Fruit fly (Drosophila melanogaster) whole organism, prepupa: ENCODE results near the gene Ube3a.
A peak's percentile ranks its signal among the peaks of the same experiment; 100 is the strongest.

Experiments used
- CG10631 ChIP-seq: fragments of 200-800 bp; sonication (Bioruptor generic); optimal IDR thresholded peaks from 2 replicates; lab custom pipeline; 2016; ENCODE audit warnings: missing biosample characterization, missing genetic modification characterization
- CG10669 ChIP-seq: fragments of 200-800 bp; sonication (Bioruptor generic); optimal IDR thresholded peaks from 3 replicates; lab custom pipeline; 2018; ENCODE audit warnings: missing biosample characterization, mild to moderate bottlenecking, missing genetic modification characterization, moderate library complexity
- CG11294 ChIP-seq: fragments of 200-800 bp; sonication (Bioruptor generic); IDR thresholded peaks from 2 replicates; pipeline ENCODE4 v1.3.6; 2022; ENCODE audit warnings: missing biosample characterization, missing genetic modification characterization
- CG11762 ChIP-seq: fragments of 200-800 bp; sonication (Bioruptor generic); optimal IDR thresholded peaks from 3 replicates; lab custom pipeline; 2016; ENCODE audit warnings: missing biosample characterization, missing genetic modification characterization; ENCODE audit not compliant: insufficient read depth
- CG11902 ChIP-seq: fragments of 200-800 bp; sonication (Bioruptor generic); optimal IDR thresholded peaks from 3 replicates; lab custom pipeline; 2016; ENCODE audit warnings: missing biosample characterization, missing genetic modification characterization
- CG3032 ChIP-seq: fragments of 200-800 bp; optimal IDR thresholded peaks from 2 replicates; lab custom pipeline; 2019; ENCODE audit warnings: missing biosample characterization, mild to moderate bottlenecking, missing genetic modification characterization, moderate library complexity
- CG31627 ChIP-seq: fragments of 200-800 bp; sonication (Bioruptor generic); optimal IDR thresholded peaks from 3 replicates; lab custom pipeline; 2016; ENCODE audit warnings: missing biosample characterization, missing genetic modification characterization
- CG32006 ChIP-seq: fragments of 200-800 bp; sonication (Bioruptor generic); optimal IDR thresholded peaks from 3 replicates; lab custom pipeline; 2017; ENCODE audit warnings: missing biosample characterization, mild to moderate bottlenecking, missing genetic modification characterization
- CG3919 ChIP-seq: fragments of 200-800 bp; sonication (Bioruptor generic); optimal IDR thresholded peaks from 3 replicates; lab custom pipeline; 2016; ENCODE audit warnings: missing biosample characterization, missing genetic modification characterization
- CG4318 ChIP-seq: fragments of 200-800 bp; sonication (Bioruptor generic); optimal IDR thresholded peaks from 3 replicates; lab custom pipeline; 2017; ENCODE audit warnings: missing biosample characterization, mild to moderate bottlenecking, missing genetic modification characterization
- CG6163 ChIP-seq: fragments of 200-800 bp; sonication (Bioruptor generic); IDR thresholded peaks from 3 replicates; pipeline ENCODE4 v1.3.6; 2022; ENCODE audit warnings: missing biosample characterization, missing genetic modification characterization
- CG6276 ChIP-seq: fragments of 200-800 bp; sonication (Bioruptor generic); optimal IDR thresholded peaks from 2 replicates; lab custom pipeline; 2017; ENCODE audit warnings: missing biosample characterization, mild to moderate bottlenecking, missing genetic modification characterization
- CG7368 ChIP-seq: fragments of 200-800 bp; sonication (Bioruptor generic); optimal IDR thresholded peaks from 3 replicates; lab custom pipeline; 2016; ENCODE audit warnings: missing biosample characterization, missing genetic modification characterization
- CG8119 ChIP-seq: fragments of 200-800 bp; sonication (Bioruptor generic); IDR thresholded peaks from 3 replicates; pipeline ENCODE4 v1.3.6; 2022; ENCODE audit warnings: missing biosample characterization, missing genetic modification characterization
- CG8632 ChIP-seq: fragments of 200-800 bp; sonication (Bioruptor generic); optimal IDR thresholded peaks from 3 replicates; lab custom pipeline; 2016; ENCODE audit warnings: missing biosample characterization, missing genetic modification characterization
- CG9139 ChIP-seq: fragments of 200-800 bp; sonication (Bioruptor generic); optimal IDR thresholded peaks from 3 replicates; lab custom pipeline; 2017; ENCODE audit warnings: missing biosample characterization, mild to moderate bottlenecking, missing genetic modification characterization
- Eip78C ChIP-seq: fragments of 200-800 bp; sonication (Bioruptor generic); peaks from one replicate; lab custom pipeline; 2016; ENCODE audit warnings: missing biosample characterization, missing genetic modification characterization
- Eip93F ChIP-seq: fragments of 200-800 bp; sonication (Bioruptor generic); optimal IDR thresholded peaks from 2 replicates; lab custom pipeline; 2016; ENCODE audit warnings: missing biosample characterization, mild to moderate bottlenecking, missing genetic modification characterization
- Ets21C ChIP-seq: fragments of 200-800 bp; sonication (Bioruptor generic); optimal IDR thresholded peaks from 3 replicates; lab custom pipeline; 2016; ENCODE audit warnings: missing biosample characterization, missing genetic modification characterization
- Ets96B ChIP-seq: fragments of 200-800 bp; optimal IDR thresholded peaks from 2 replicates; lab custom pipeline; 2019; ENCODE audit warnings: missing biosample characterization, mild to moderate bottlenecking, missing genetic modification characterization, moderate library complexity
- Gug ChIP-seq: fragments of 200-800 bp; sonication (Bioruptor generic); IDR thresholded peaks from 2 replicates; pipeline ENCODE4 v1.3.6; 2022; ENCODE audit warnings: missing biosample characterization, missing genetic modification characterization
- Hr38 ChIP-seq: sonication (Bioruptor generic); optimal IDR thresholded peaks from 2 replicates; lab custom pipeline; 2016; ENCODE audit warnings: missing biosample characterization, missing genetic modification characterization
- Hr39 ChIP-seq: fragments of 200-800 bp; sonication (Bioruptor generic); optimal IDR thresholded peaks from 2 replicates; lab custom pipeline; 2016; ENCODE audit warnings: missing biosample characterization, missing genetic modification characterization
- Hr4 ChIP-seq: fragments of 200-800 bp; sonication (Bioruptor generic); optimal IDR thresholded peaks from 3 replicates; lab custom pipeline; 2016; ENCODE audit warnings: missing biosample characterization, missing genetic modification characterization
- OdsH ChIP-seq: fragments of 200-800 bp; sonication (Bioruptor generic); optimal IDR thresholded peaks from 3 replicates; lab custom pipeline; 2016; ENCODE audit warnings: missing biosample characterization, missing genetic modification characterization
- Smox ChIP-seq: fragments of 200-800 bp; sonication (Bioruptor generic); optimal IDR thresholded peaks from 3 replicates; lab custom pipeline; 2016; ENCODE audit warnings: missing biosample characterization, missing genetic modification characterization
- Sox102F ChIP-seq: fragments of 200-800 bp; sonication (Bioruptor generic); optimal IDR thresholded peaks from 2 replicates; lab custom pipeline; 2016; ENCODE audit warnings: missing biosample characterization, mild to moderate bottlenecking, missing genetic modification characterization
- Sox14 ChIP-seq: fragments of 200-800 bp; sonication (Bioruptor generic); optimal IDR thresholded peaks from 3 replicates; lab custom pipeline; 2016; ENCODE audit warnings: missing biosample characterization, missing genetic modification characterization
- achi ChIP-seq: fragments of 200-800 bp; sonication (Bioruptor generic); optimal IDR thresholded peaks from 3 replicates; lab custom pipeline; 2016; ENCODE audit warnings: missing biosample characterization, missing genetic modification characterization
- acj6 ChIP-seq: fragments of 200-800 bp; sonication (Bioruptor generic); optimal IDR thresholded peaks from 3 replicates; lab custom pipeline; 2016; ENCODE audit warnings: missing biosample characterization, missing genetic modification characterization
- dac ChIP-seq: fragments of 200-800 bp; sonication (Bioruptor generic); optimal IDR thresholded peaks from 2 replicates; lab custom pipeline; 2017; ENCODE audit warnings: missing biosample characterization, mild to moderate bottlenecking, missing genetic modification characterization
- dsx ChIP-seq: fragments of 200-800 bp; optimal IDR thresholded peaks from 3 replicates; lab custom pipeline; 2019; ENCODE audit warnings: missing biosample characterization, mild to moderate bottlenecking, missing genetic modification characterization, moderate library complexity; ENCODE audit not compliant: poor library complexity, severe bottlenecking
- esn ChIP-seq: fragments of 200-800 bp; sonication (Bioruptor generic); optimal IDR thresholded peaks from 2 replicates; lab custom pipeline; 2016; ENCODE audit warnings: missing biosample characterization, mild to moderate bottlenecking, missing genetic modification characterization, moderate library complexity
- fd59A ChIP-seq: fragments of 200-800 bp; sonication (Bioruptor generic); optimal IDR thresholded peaks from 2 replicates; lab custom pipeline; 2017; ENCODE audit warnings: missing biosample characterization, mild to moderate bottlenecking, missing genetic modification characterization, missing genetic modification reagents
- lz ChIP-seq: fragments of 200-800 bp; sonication (Bioruptor generic); optimal IDR thresholded peaks from 3 replicates; lab custom pipeline; 2016; ENCODE audit warnings: missing biosample characterization, missing genetic modification characterization
- ss ChIP-seq, 2 experiments: fragments of 200-800 bp; sonication (Bioruptor generic); optimal IDR thresholded peaks; 2 replicates in 1 of 2; 3 replicates in 1 of 2; lab custom pipeline; 2017 to 2018; ENCODE audit warnings: mild to moderate bottlenecking in 2 of 2, missing biosample characterization in 2 of 2, missing genetic modification characterization in 2 of 2, moderate library complexity in 1 of 2
- svp ChIP-seq: fragments of 200-800 bp; sonication (Bioruptor generic); peaks from one replicate; lab custom pipeline; 2016; ENCODE audit warnings: missing biosample characterization, missing genetic modification characterization
- vri ChIP-seq: fragments of 200-800 bp; sonication (Bioruptor generic); optimal IDR thresholded peaks from 3 replicates; lab custom pipeline; 2016; ENCODE audit warnings: missing biosample characterization, mild to moderate bottlenecking, missing genetic modification characterization

Ube3a gene

dm6 chr3L:11241949-11242348 lies 31.6 kb upstream of the Ube3a start (continued):
- TF ChIP-seq CG3919 (GFP tag; lab: Kevin White, UChicago) (no peak), achi (GFP tag; lab: Kevin White, UChicago) (no peak), Gug (no peak), esn (no peak), lz (GFP tag; lab: Kevin White, UChicago) (no peak), acj6 (GFP tag; lab: Kevin White, UChicago) (no peak), Sox102F (GFP tag; lab: Kevin White, UChicago) (no peak)

- TF ChIP-seq CG4318 (GFP tag; lab: Kevin White, UChicago) (no peak), Eip78C (GFP tag; lab: Kevin White, UChicago) (no peak), Sox14 (GFP tag; lab: Kevin White, UChicago) (peak; percentile 45), CG8632 (no peak), Smox (no peak), Ets21C (GFP tag; lab: Kevin White, UChicago) (no peak), lz (GFP tag; lab: Kevin White, UChicago) (no peak), CG6276 (GFP tag; lab: Kevin White, UChicago) (peak; percentile 2), ss (GFP tag; optimal IDR thresholded peaks at IDR 0.05; lab: Kevin White, UChicago) (peak in 1 of 2 experiments; percentile 23), fd59A (no peak), achi (GFP tag; lab: Kevin White, UChicago) (peak; percentile 9), CG32006 (GFP tag; lab: Kevin White, UChicago) (no peak), CG11294 (GFP tag; lab: Robert Waterston, UW) (no peak), CG8119 (GFP tag; lab: Robert Waterston, UW) (no peak), vri (GFP tag; lab: Kevin White, UChicago) (peak; percentile 99), Gug (no peak; the same call in 1 of the 2 replicates), Ets96B (peak; percentile 7), dac (GFP tag; lab: Kevin White, UChicago) (no peak), Sox102F (GFP tag; lab: Kevin White, UChicago) (no peak), CG6163 (GFP tag; lab: Robert Waterston, UW) (no peak), Eip93F (GFP tag; lab: Kevin White, UChicago) (peak; percentile 79), CG3919 (GFP tag; lab: Kevin White, UChicago) (no peak)
Measured at dm6 chr3L:11239191-11239641, 28.8 kb upstream of the Ube3a start.

dm6 chr3L:11237127-11237759 lies 26.9 kb upstream of the Ube3a start:
- TF ChIP-seq CG32006 (GFP tag; lab: Kevin White, UChicago), result no peak
- peak; percentile 19 for TF ChIP-seq CG10631 (GFP tag; lab: Kevin White, UChicago)

- TF ChIP-seq CG31627 (GFP tag; lab: Kevin White, UChicago) (no peak), CG8119 (GFP tag; lab: Robert Waterston, UW) (no peak), CG6276 (GFP tag; lab: Kevin White, UChicago) (no peak), dsx (GFP tag; lab: Kevin White, UChicago) (no peak)
- TF ChIP-seq, all 60 proteins: peak for 0
Measured at dm6 chr3L:11236118-11236517, 25.7 kb upstream of the Ube3a start, which contains the start of gene Ir68a. Gene Ir68a, minus strand, starts transcription at chr3L:11236218.

dm6 chr3L:11233547-11233946 lies 23.2 kb upstream of the Ube3a start:
- TF ChIP-seq OdsH (no peak), Sox14 (GFP tag; lab: Kevin White, UChicago) (no peak), vri (GFP tag; lab: Kevin White, UChicago) (peak; percentile 68), Hr4 (no peak), CG11902 (GFP tag; lab: Kevin White, UChicago) (no peak)

dm6 chr3L:11227708-11228107 lies 17.3 kb upstream of the Ube3a start:
- TF ChIP-seq CG9139 (GFP tag; lab: Kevin White, UChicago), result no peak
- TF ChIP-seq Hr4, result no peak
- TF ChIP-seq CG6163 (GFP tag; lab: Robert Waterston, UW), result no peak
- TF ChIP-seq Eip78C (GFP tag; lab: Kevin White, UChicago), result no peak
- TF ChIP-seq Sox102F (GFP tag; lab: Kevin White, UChicago), result no peak
- no peak for TF ChIP-seq fd59A
- no peak for TF ChIP-seq CG7368
- TF ChIP-seq vri (GFP tag; lab: Kevin White, UChicago), result no peak
- no peak for TF ChIP-seq CG32006 (GFP tag; lab: Kevin White, UChicago)
- no peak for TF ChIP-seq CG10669
- TF ChIP-seq ss (GFP tag; optimal IDR thresholded peaks at IDR 0.05; lab: Kevin White, UChicago), result no peak
- TF ChIP-seq CG31627 (GFP tag; lab: Kevin White, UChicago), result no peak
- no peak for TF ChIP-seq esn
- TF ChIP-seq OdsH, result no peak
- no peak for TF ChIP-seq CG3032
- no peak for TF ChIP-seq svp (GFP tag; lab: Kevin White, UChicago)
- no peak for TF ChIP-seq Hr39 (GFP tag; lab: Kevin White, UChicago)
- TF ChIP-seq CG11762 (GFP tag; lab: Kevin White, UChicago), result no peak
- TF ChIP-seq Hr38, result no peak
